Worm (Caenorhabditis elegans) whole organism, L4/young adult: ENCODE results near the gene fbxb-83.

Source experiments
- dao-5 ChIP-seq: sonication (generic microtip); optimal IDR thresholded peaks from 2 replicates; lab custom pipeline; 2016; ENCODE audit warnings: missing genotype, missing genetic modification characterization, moderate library complexity, missing compliant biosample characterization
- him-1 ChIP-seq: sonication (generic microtip); optimal IDR thresholded peaks from 2 replicates; lab custom pipeline; 2016; ENCODE audit warnings: missing genotype, missing genetic modification reagents, missing genetic modification characterization, missing compliant biosample characterization

- TF ChIP-seq him-1 (tag; lab: Kevin White, UChicago), result no peak
- no peak for TF ChIP-seq dao-5 (tag; lab: Kevin White, UChicago)
Observed at ce11 chrIII:147570-148076, 2.6 kb upstream of the fbxb-83 start, which contains the start of gene sqst-5.
